Worm (Caenorhabditis elegans) whole organism, L3 larva: ENCODE data around the gene C28H8.8.

ENCODE experiments used
- aly-2 ChIP-seq: fragments of 150-350 bp; optimal IDR thresholded peaks from 2 replicates; lab custom pipeline; 2014; ENCODE audit warnings: missing biosample characterization, missing genetic modification characterization
- ceh-28 ChIP-seq: fragments of 150-350 bp; optimal IDR thresholded peaks from 2 replicates; lab custom pipeline; 2014; ENCODE audit warnings: missing biosample characterization, missing genetic modification reagents, missing genetic modification characterization
- ceh-9 ChIP-seq: sonication (generic microtip); optimal IDR thresholded peaks from 2 replicates; lab custom pipeline; 2018; ENCODE audit warnings: missing biosample characterization, missing genetic modification characterization
- elt-1 ChIP-seq: fragments of 150-350 bp; optimal IDR thresholded peaks from 2 replicates; lab custom pipeline; 2014; ENCODE audit warnings: missing biosample characterization, missing genetic modification characterization
- elt-3 ChIP-seq, 3 experiments: fragments of 150-350 bp in 1 of 3; sonication (generic microtip) in 2 of 3; optimal IDR thresholded peaks; 2 replicates in 2 of 3; 4 replicates in 1 of 3; lab custom pipeline; 2014 to 2017; ENCODE audit warnings: missing biosample characterization in 3 of 3, missing genetic modification characterization in 3 of 3
- fkh-10 ChIP-seq: sonication (generic microtip); optimal IDR thresholded peaks from 2 replicates; lab custom pipeline; 2017; ENCODE audit warnings: missing biosample characterization, missing genetic modification reagents, missing genetic modification characterization
- mml-1 ChIP-seq: fragments of 150-350 bp; sonication (generic microtip); optimal IDR thresholded peaks from 3 replicates; lab custom pipeline; 2014; ENCODE audit warnings: missing biosample characterization, missing genetic modification characterization
- nfya-1 ChIP-seq: sonication (generic microtip); optimal IDR thresholded peaks from 2 replicates; lab custom pipeline; 2017; ENCODE audit warnings: missing genetic modification characterization, mild to moderate bottlenecking, missing compliant biosample characterization, antibody characterized with exemption, moderate library complexity; ENCODE audit not compliant: insufficient read depth
- nhr-237 ChIP-seq: fragments of 150-350 bp; optimal IDR thresholded peaks from 2 replicates; lab custom pipeline; 2014; ENCODE audit warnings: missing biosample characterization, missing genetic modification characterization
- nhr-25 ChIP-seq: sonication (generic microtip); optimal IDR thresholded peaks from 2 replicates; lab custom pipeline; 2017; ENCODE audit warnings: missing biosample characterization, missing genetic modification characterization
- sea-2 ChIP-seq: fragments of 150-350 bp; sonication (generic microtip); optimal IDR thresholded peaks from 4 replicates; lab custom pipeline; 2014; ENCODE audit warnings: missing biosample characterization, missing genetic modification reagents, missing genetic modification characterization
- skn-1 ChIP-seq: fragments of 150-350 bp; optimal IDR thresholded peaks from 2 replicates; lab custom pipeline; 2014; ENCODE audit warnings: missing biosample characterization, missing genetic modification characterization
- unc-62 ChIP-seq: fragments of 150-350 bp; sonication (generic microtip); optimal IDR thresholded peaks from 4 replicates; lab custom pipeline; 2014; ENCODE audit warnings: missing biosample characterization, missing genetic modification reagents, missing genetic modification characterization

DNA sequence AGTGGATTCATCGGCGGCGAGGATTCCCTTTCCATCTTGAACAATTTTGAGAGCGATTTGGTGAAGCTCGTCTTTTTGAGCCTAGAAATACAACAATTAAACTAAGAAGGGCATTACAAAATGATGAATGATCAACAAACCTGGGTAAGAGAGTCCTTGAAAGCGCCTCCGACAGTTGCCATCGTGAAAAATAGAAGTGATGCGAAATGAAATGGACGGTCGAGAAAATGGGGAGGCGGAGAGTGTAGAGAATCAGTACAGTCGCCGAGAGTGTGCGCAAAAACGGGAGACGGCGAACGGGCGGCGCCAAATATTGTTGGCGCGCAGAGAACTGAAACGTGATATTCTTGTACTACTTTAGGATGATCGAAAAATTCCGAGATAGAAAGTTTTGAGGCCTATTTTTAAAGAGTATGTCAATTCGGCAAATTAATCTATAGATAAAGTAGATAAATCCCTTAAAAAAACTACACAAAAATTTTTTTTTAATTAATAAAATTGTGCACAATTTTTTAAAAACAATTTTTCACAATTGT lies 12.4 kb downstream of the C28H8.8 start, which contains the start of gene aldo-2:
- TF ChIP-seq elt-1 (tag; lab: Kevin White, UChicago) (no peak), ceh-28 (tag; lab: Kevin White, UChicago) (no peak), ceh-9 (tag; lab: Kevin White, UChicago) (no peak), elt-3 (tag; optimal IDR thresholded peaks at IDR 0.05; lab: Kevin White, UChicago) (peak in 1 of 3 experiments; percentile 7), nhr-237 (tag; lab: Kevin White, UChicago) (no peak), aly-2 (tag; lab: Kevin White, UChicago) (no peak), nhr-25 (tag; lab: Kevin White, UChicago) (peak; percentile 58), fkh-10 (GFP tag; lab: Kevin White, UChicago) (no peak), skn-1 (tag; lab: Kevin White, UChicago) (no peak), unc-62 (GFP tag; lab: Kevin White, UChicago) (no peak), mml-1 (tag; lab: Kevin White, UChicago) (no peak), sea-2 (GFP tag; lab: Kevin White, UChicago) (no peak), nfya-1 (tag; lab: Kevin White, UChicago) (no peak)
